Worm (Caenorhabditis elegans) whole organism, L3 larva: ENCODE results near the gene srw-51.

Experiments
- lin-39 ChIP-seq: fragments of 150-350 bp; optimal IDR thresholded peaks from 2 replicates; lab custom pipeline; 2018; ENCODE audit warnings: missing biosample characterization, missing genetic modification reagents, missing genetic modification characterization
- nhr-43 ChIP-seq: sonication (generic microtip); optimal IDR thresholded peaks from 2 replicates; lab custom pipeline; 2016; ENCODE audit warnings: mild to moderate bottlenecking, missing genetic modification characterization, missing compliant biosample characterization; ENCODE audit not compliant: poor library complexity, severe bottlenecking
- nhr-77 ChIP-seq: fragments of 150-350 bp; optimal IDR thresholded peaks from 2 replicates; lab custom pipeline; 2014; ENCODE audit warnings: missing biosample characterization, missing genetic modification characterization
- pha-4 ChIP-seq: fragments of 150-350 bp; optimal IDR thresholded peaks from 2 replicates; lab custom pipeline; 2014; ENCODE audit warnings: missing biosample characterization, missing genetic modification reagents, missing genetic modification characterization
- unc-39 ChIP-seq: sonication (generic microtip); optimal IDR thresholded peaks from 4 replicates; lab custom pipeline; 2017; ENCODE audit warnings: missing biosample characterization, missing genetic modification characterization

DNA sequence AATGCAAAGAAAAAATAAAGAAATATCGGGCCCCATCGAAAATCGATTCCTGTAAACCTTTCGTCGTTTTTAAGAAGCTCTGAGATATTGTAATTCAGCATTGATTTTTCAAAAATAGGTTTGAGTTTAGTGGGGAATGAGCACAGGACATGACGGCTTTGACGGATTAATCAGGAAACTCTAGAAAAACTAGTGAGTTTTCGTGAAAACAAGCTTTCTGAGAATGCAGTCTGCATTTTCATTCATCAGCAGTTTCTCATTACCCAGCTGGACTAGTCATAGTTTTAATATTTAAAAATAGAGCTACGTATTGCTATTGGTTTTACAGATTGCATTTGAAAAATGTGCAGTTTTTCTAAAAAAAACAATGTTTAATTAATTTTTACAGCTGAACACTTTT, 21.5 kb upstream of the srw-51 start, which contains the start of gene srz-47:
- no peak for TF ChIP-seq pha-4 (tag; lab: Kevin White, UChicago)
- no peak for TF ChIP-seq nhr-43
- TF ChIP-seq lin-39 (tag; lab: Kevin White, UChicago): no peak
- TF ChIP-seq nhr-77 (tag; lab: Kevin White, UChicago): no peak
- TF ChIP-seq unc-39 (tag; lab: Kevin White, UChicago): no peak
